Worm (Caenorhabditis elegans): ENCODE results near the gene F25B4.7.
A peak's percentile ranks its signal among the peaks of the same experiment; 100 is the strongest.

F25B4.7 gene

DNA sequence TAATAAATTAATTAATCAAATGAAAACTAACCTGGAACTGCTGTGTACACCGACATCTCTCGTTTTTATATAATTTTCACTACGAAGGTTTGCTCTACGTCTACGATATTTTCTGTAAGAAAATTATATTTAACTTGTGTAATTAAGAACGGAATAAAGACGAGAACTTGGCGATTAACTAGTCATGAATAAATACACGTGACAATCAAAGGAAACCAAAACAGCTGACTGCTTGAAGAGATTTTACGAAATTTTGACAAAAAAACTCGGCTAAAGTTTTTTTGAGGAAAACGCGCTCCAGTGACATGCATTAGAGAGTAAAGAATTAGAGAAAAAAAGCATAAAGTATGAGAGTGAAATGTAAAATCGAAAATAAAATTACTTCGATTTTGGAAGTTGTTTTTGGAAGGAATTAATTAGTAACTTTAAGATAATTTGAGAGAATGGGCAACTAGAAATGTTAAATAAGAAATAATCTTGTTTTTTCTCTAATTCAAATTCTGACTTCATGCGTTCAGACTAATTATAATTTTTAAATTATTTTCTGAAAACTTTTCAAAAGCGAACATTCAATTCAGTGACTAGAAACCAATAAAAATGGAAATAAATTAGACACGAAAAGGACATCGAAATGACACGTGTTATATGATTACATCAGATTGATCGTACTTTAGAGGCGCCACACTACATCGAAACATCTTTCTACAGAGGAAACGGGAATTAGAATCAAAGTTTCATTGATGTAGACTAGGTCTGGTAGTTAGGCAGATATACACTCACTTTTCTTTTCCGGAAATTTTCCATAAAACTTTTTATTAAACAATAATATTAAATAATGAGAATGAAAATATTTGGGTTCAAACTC, at the start of gene F25B4.7:
F25B4.7 (minus strand) TSS at position 112 of the 865 bp plus-strand sequence.
- TF ChIP-seq nhr-232 (tag; optimal IDR thresholded peaks at IDR 0.05) (no peak), ceh-45 (GFP tag; IDR thresholded peaks at IDR 0.05) (no peak), unc-42 (tag; optimal IDR thresholded peaks at IDR 0.05) (peak; percentile 11), ceh-14 (tag; optimal IDR thresholded peaks at IDR 0.05) (no peak)

DNA sequence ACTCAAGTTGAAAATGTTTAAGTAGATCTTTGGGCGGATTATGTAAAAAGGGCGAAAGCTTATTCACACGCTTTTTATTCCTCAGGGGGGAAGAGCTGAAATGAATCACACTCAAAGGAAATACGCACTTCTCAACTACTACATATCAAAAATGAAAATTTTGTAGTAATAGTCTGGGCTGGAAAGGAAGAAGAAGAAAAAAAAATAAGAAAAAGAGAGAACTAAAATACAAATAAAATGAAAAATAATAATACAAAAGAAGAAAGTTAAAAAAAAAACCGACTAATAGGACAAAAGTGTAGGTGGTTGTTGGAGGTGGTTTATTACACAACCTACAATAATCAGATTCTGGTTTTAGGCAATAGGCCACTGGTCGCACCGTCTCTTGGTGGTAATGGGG, 49.0 kb upstream of the F25B4.7 start, which contains the start of gene K09H11.6:
K09H11.6 (minus strand) TSS at position 101 of the 400 bp plus-strand sequence.
- no peak for TF ChIP-seq sox-4 (tag; optimal IDR thresholded peaks at IDR 0.05)

ce11 chrV:5730783-5731182, 43.8 kb upstream of the F25B4.7 start, which contains the start of gene K09H11.15:
Gene K09H11.15, minus strand, starts transcription at chrV:5730883.
- TF ChIP-seq K09A11.1 (tag; optimal IDR thresholded peaks at IDR 0.05; ENCODE audit: insufficient read depth), result no peak
- TF ChIP-seq C08G9.2 (tag; optimal IDR thresholded peaks at IDR 0.05), result no peak
- TF ChIP-seq T23F11.4 (GFP tag; optimal IDR thresholded peaks at IDR 0.05), result no peak
- no peak for TF ChIP-seq npax-4 (tag; optimal IDR thresholded peaks at IDR 0.05)
- TF ChIP-seq pat-9 (tag; optimal IDR thresholded peaks at IDR 0.05), result no peak
- no peak for TF ChIP-seq hlh-15 (tag; optimal IDR thresholded peaks at IDR 0.05)
- TF ChIP-seq hlh-8 (tag; optimal IDR thresholded peaks at IDR 0.05), result no peak
- no peak for TF ChIP-seq nhr-232 (tag; optimal IDR thresholded peaks at IDR 0.05)
- no peak for TF ChIP-seq ztf-16 (tag; optimal IDR thresholded peaks at IDR 0.05)
- no peak for TF ChIP-seq ceh-18 (tag; optimal IDR thresholded peaks at IDR 0.05)
- no peak for TF ChIP-seq fax-1 (tag; optimal IDR thresholded peaks at IDR 0.05)
- TF ChIP-seq unc-86 (tag; optimal IDR thresholded peaks at IDR 0.05), result no peak
- no peak for TF ChIP-seq lin-11 (tag; optimal IDR thresholded peaks at IDR 0.05)
- no peak for TF ChIP-seq gmeb-2 (tag; optimal IDR thresholded peaks at IDR 0.05)
- TF ChIP-seq unc-42 (tag; optimal IDR thresholded peaks at IDR 0.05), result no peak

DNA sequence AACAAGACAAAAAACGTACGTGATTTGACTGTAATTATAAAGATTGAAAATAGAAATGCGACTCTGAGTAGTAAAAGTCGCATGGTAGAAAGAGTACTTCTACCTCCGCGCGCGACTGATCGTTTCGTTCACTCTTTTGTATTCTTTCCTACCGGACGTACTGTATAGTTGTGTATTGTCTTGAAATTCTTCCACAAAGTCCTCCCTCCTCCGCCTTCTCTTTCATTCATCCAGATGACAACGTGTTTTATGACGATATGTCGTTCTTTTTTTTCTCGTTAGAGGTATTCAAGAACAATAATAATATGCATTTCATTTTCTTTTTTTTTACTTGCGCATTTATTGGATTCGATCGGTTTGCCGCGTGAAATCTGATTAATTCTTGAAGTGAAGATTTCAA, 39.4 kb upstream of the F25B4.7 start, which contains the start of gene K09H11.4:
K09H11.4 (minus strand) TSS at position 101 of the 400 bp plus-strand sequence.
- TF ChIP-seq dmd-4 (tag; optimal IDR thresholded peaks at IDR 0.05; ENCODE audit: borderline replicate concordance) (no peak), elt-2 (tag; optimal IDR thresholded peaks at IDR 0.05) (no peak), syd-9 (tag; optimal IDR thresholded peaks at IDR 0.05) (no peak), ceh-45 (GFP tag; IDR thresholded peaks at IDR 0.05) (no peak), hlh-6 (tag; optimal IDR thresholded peaks at IDR 0.05) (no peak), ceh-30 (tag; optimal IDR thresholded peaks at IDR 0.05) (no peak), gmeb-2 (tag; optimal IDR thresholded peaks at IDR 0.05) (no peak), rnt-1 (tag; optimal IDR thresholded peaks at IDR 0.05) (no peak)

DNA sequence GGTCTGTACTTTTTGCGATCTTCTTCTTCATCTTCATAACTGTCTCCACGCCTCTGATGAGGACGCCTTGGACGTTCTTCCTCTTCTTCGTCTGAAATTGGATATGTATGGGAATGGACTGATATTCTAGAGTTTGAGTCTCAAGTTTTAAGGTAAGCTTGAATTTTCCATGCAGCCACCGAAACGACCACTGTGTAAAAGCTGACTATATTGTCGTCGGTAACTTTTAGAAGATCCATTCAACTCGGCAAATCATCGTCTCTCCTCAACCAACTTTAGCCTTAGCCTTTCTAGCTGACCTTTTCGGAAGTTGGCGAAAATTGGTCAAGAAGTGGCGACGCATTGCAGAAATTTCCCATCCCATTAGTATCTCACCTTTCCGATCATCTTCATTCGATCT, 37.4 kb upstream of the F25B4.7 start:
- TF ChIP-seq hlh-15 (tag; optimal IDR thresholded peaks at IDR 0.05) (no peak), odd-2 (tag; optimal IDR thresholded peaks at IDR 0.05) (no peak), ceh-24 (tag; optimal IDR thresholded peaks at IDR 0.05) (no peak), hlh-6 (tag; optimal IDR thresholded peaks at IDR 0.05) (no peak), pat-9 (tag; optimal IDR thresholded peaks at IDR 0.05) (no peak), zip-5 (tag; optimal IDR thresholded peaks at IDR 0.05) (no peak), C38D4.7 (GFP tag; optimal IDR thresholded peaks at IDR 0.05) (no peak), ahr-1 (tag; optimal IDR thresholded peaks at IDR 0.05) (no peak), pqm-1 (tag; optimal IDR thresholded peaks at IDR 0.05) (no peak), fkh-10 (GFP tag; optimal IDR thresholded peaks at IDR 0.05) (no peak)

DNA sequence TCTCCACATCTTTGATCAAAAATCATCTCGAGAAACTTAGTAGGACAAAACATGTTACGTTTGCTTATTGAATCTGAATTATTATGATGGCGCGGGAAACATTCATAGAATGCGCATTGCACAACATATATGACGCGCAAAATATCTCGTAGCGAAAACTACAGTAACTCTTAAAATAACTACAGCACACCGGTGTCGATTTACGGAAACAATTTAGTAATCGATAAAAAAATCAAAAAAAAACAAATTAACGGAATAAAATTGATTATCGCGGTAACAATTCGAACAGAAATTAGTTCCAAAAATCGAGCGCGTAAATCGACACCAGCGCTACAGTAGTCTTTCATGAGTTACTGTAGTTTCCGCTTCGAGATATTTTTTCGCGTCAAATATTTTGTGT, 35.1 kb upstream of the F25B4.7 start:
- TF ChIP-seq pros-1 (tag; optimal IDR thresholded peaks at IDR 0.05), result no peak
- TF ChIP-seq C38D4.7 (GFP tag; optimal IDR thresholded peaks at IDR 0.05), result no peak
- TF ChIP-seq hlh-30 (tag; optimal IDR thresholded peaks at IDR 0.05; ENCODE audit: insufficient read depth), result no peak
- no peak for TF ChIP-seq ceh-31 (tag; optimal IDR thresholded peaks at IDR 0.05)
- TF ChIP-seq syd-9 (tag; optimal IDR thresholded peaks at IDR 0.05), result no peak
- TF ChIP-seq hlh-8 (tag; optimal IDR thresholded peaks at IDR 0.05), result no peak
- TF ChIP-seq lim-6 (tag; optimal IDR thresholded peaks at IDR 0.05), result no peak
- TF ChIP-seq unc-3 (GFP tag; conservative IDR thresholded peaks at IDR 0.05), result no peak
- no peak for TF ChIP-seq unc-3 (tag; optimal IDR thresholded peaks at IDR 0.05)
- TF ChIP-seq eyg-1 (tag; optimal IDR thresholded peaks at IDR 0.05), result no peak
- no peak for TF ChIP-seq ama-1 (optimal IDR thresholded peaks at IDR 0.05)
- no peak for TF ChIP-seq Y22D7AL.16 (tag; optimal IDR thresholded peaks at IDR 0.05)
- TF ChIP-seq nhr-11 (tag; optimal IDR thresholded peaks at IDR 0.05), result no peak
- TF ChIP-seq sdc-2 (tag; optimal IDR thresholded peaks at IDR 0.05), result no peak
- no peak for TF ChIP-seq ceh-14 (tag; optimal IDR thresholded peaks at IDR 0.05)
- TF ChIP-seq ceh-22 (tag; optimal IDR thresholded peaks at IDR 0.05), result no peak

Data from whole organism, late embryonic.